Worm (Caenorhabditis elegans) whole organism, L4/young adult: ENCODE measurements around the gene abcf-3.

Experiments
- W03F9.2 ChIP-seq: fragments of 150-350 bp; optimal IDR thresholded peaks from 2 replicates; lab custom pipeline; 2014; ENCODE audit warnings: missing biosample characterization, missing genetic modification characterization
- dao-5 ChIP-seq: sonication (generic microtip); optimal IDR thresholded peaks from 2 replicates; lab custom pipeline; 2016; ENCODE audit warnings: missing genotype, missing genetic modification characterization, moderate library complexity, missing compliant biosample characterization
- him-1 ChIP-seq: sonication (generic microtip); optimal IDR thresholded peaks from 2 replicates; lab custom pipeline; 2016; ENCODE audit warnings: missing genotype, missing genetic modification reagents, missing genetic modification characterization, missing compliant biosample characterization

abcf-3 gene

DNA sequence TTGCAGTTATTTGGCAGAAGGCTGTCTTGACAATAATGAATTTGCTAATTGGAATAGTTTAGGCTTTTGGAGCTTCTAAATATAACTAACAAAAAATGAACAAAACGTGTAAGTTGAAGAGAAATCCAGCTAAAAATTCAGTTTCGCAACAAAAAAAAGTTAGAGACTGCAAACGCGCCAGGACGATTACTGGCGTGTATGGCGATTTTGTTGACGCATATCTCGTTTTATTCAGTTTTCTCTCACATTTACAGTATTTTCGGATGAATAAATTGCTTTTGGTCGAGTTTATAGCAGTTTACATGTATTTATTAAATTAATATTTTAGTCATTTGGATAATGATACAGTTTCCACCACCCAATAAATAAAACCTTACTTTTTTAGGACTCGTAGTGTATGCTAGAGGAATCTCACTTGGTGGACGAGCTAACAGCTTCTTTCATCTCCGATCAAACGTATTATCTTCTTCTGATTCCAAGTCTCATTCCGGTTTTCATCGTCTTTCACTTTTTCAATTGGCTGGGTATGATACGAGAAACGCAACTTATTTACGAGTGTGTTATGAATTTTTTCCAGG is at the start of gene abcf-3, which contains the start of gene F42A10.5:
TSS of gene abcf-3 (plus strand) at position 384 of the 578 bp plus-strand sequence.
TSS of gene F42A10.5 (minus strand) at position 458 of the 578 bp plus-strand sequence.
- TF ChIP-seq W03F9.2 (peak; percentile 90), dao-5 (tag; lab: Kevin White, UChicago) (no peak), him-1 (no peak)

DNA sequence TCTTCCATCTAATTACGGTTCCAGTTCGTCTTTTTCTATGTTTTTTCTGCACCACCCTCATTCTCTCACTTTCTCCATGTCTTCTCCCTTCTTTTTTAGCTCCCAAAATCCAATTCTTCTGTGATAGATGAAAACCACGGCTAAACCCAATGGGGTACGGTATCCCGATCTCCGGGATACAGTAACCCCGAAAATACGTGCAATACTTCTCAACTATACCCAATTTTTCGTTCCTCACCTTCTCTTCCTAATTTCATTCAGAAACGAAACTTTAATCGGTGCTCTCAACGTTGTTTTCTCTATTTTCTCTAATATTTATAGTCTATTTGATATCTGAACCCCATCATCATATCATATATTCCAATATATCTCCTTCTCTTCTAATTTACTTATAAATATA is 49.6 kb upstream of the abcf-3 start:
- no peak for TF ChIP-seq him-1
- TF ChIP-seq W03F9.2, result no peak
- TF ChIP-seq dao-5 (tag; lab: Kevin White, UChicago), result no peak

DNA sequence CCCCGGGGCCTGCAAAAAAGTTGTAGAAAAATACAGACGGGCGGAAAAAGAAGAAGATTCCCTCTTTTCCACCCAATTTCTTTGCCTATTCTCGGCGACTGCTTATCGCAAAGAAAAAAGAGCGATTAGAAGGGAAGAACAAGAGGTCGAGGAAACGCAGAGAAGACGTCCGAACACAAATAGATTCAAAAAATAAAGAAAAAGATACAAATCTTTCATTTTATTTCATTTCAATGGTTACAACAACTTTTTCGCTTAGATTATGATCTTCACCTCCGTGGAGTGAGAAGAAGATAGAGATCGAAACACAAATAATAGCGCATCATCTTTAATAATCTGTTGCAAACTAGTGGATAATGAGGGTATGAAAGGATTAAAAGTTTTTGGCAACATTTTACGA is 41.1 kb upstream of the abcf-3 start:
- no peak for TF ChIP-seq W03F9.2
- TF ChIP-seq him-1, result no peak
- TF ChIP-seq dao-5 (tag; lab: Kevin White, UChicago), result no peak

DNA sequence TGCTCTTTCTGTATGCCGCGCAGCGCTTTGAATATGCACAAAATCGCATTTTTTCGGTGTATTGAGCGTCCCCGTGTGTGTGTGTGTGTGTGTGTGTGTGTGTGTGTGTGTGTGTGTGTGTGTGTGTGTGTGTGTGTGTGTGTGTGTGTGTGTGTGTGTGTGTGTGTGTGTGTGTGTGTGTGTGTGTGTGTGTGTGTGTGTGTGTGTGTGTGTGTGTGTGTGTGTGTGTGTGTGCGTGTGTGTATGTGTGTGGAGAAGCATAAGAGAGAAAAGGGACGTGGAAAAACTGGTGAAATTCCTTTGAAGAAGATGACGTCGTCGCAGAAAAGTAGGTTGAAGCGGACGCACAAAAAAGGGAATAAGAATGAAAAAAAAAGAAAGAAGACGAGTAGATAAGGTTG is 39.8 kb upstream of the abcf-3 start:
- TF ChIP-seq him-1, result peak; percentile 80

DNA sequence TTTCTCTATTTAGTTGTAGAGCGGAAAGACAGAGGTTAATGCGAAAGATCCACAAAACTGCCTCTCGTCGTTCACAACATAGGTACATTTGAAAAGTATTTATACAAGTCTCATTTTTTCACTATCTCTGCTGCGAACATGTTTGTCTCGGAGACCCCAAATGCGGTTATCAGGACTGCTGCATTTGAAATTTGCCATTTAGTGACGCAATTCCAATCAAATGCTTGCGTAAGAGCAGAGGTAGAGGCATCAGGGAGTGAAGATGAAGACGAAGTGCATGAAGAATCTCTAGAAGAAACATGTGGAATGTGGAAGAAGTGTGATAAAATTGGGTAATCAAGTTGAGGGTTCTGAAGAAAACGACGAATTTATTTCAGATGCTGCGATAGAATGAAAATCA is 39.1 kb upstream of the abcf-3 start:
- TF ChIP-seq him-1, result no peak
- no peak for TF ChIP-seq W03F9.2
- TF ChIP-seq dao-5 (tag; lab: Kevin White, UChicago), result no peak

DNA sequence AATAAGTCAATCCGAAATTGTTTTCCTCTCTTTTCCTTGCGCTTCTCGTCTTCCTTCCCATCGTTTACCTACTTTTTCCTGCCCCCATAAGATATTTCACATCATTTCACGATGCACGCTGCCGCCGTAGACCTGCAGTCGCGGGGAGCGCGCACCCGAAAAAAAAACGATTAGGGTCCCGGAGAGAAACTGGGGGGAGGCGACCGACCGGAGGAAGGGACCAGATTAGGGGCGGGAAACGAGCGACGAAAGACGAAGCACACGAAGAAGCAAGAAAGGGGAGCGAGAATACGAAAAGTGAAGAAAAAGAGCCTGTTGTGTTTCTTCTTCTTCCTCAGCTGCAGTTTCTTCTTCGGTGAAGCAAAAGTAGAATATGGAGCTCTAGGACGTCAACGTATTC is 38.0 kb upstream of the abcf-3 start:
- TF ChIP-seq him-1 (peak; percentile 30), W03F9.2 (no peak)

DNA sequence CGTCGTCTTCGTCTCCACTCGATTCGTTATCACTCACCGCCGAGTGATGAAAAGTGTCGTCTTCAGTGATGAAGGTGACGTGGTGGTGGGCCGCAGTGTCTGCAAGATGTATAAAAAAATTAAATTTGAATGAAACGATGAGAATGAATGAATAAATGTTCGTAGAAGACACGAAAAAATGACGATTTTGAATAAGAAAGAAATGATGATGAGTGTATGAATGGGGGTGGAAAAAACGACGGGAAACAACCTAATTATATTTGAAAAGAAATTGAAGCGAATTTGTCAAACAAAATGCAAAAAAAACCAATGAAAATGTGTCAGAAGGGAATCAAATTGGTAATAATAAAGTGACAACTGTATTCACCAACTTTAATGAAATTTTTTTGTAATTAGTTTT is 37.0 kb upstream of the abcf-3 start, which contains the start of gene mvk-1:
TSS of gene mvk-1 (minus strand) at position 101 of the 400 bp plus-strand sequence.
- TF ChIP-seq W03F9.2, result no peak
- no peak for TF ChIP-seq dao-5 (tag; lab: Kevin White, UChicago)
- TF ChIP-seq him-1, result no peak

DNA sequence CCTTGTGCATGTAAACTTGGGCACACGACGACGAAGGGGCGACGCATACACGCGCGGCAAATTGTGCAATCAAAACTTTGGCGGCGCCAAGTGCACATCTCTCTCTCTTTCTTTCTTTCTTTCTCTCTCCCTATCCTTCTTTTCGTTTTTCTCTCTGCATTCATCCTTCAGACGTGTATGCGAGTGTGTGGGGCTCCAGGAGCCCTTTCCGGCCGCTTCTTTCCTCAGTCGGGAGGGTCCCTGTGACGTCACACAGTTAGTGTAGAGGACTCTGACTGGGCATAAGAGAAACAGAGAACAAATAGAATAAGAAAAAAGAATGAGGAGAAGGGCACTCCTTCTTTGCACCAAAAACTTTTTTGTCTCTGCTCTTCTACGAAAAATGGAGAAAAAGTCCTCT is 35.8 kb upstream of the abcf-3 start:
- TF ChIP-seq W03F9.2 (no peak), him-1 (peak; percentile 82), dao-5 (tag; lab: Kevin White, UChicago) (no peak)

DNA sequence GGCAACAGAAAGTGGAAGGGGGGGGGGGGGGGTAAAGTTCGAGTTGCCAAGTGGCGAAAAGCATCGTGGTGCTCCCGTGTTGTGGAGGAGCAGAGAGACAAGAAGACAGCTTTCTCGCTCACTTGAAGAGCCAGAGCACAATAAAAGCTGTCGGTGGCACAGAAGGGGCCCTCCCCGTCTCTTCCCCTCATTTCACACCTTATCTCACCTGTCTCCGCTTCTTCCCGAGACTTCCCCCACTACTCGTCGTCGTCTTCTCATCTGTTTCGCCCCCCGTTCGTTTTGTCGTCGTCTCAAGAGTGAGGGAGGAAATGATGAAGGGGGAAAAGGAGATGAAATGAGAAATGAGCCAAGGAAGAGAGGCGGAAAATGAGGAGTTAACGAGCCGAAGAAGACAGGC is 34.7 kb upstream of the abcf-3 start:
- no peak for TF ChIP-seq W03F9.2
- TF ChIP-seq him-1, result no peak
- TF ChIP-seq dao-5 (tag; lab: Kevin White, UChicago), result no peak

DNA sequence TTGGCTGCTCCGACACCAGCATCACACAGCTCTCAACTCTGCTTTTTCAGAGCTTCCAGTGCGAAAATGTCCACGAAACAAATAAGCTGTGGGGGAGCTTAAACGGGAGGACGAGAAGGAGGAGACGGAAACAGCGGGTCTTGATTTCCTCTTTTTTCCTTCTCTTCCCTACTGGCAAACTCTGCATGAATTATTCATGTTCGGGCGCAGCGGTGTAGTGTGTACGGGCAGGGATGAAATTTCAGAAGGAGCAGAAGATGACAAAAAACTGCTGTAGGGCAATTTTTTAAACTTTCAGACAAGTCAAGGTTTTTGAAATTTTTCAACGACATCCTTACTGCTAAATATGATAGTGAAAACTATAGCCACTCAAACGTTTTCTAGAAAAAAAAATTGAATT is 33.9 kb upstream of the abcf-3 start:
- TF ChIP-seq W03F9.2 (no peak), him-1 (no peak), dao-5 (tag; lab: Kevin White, UChicago) (no peak)

DNA sequence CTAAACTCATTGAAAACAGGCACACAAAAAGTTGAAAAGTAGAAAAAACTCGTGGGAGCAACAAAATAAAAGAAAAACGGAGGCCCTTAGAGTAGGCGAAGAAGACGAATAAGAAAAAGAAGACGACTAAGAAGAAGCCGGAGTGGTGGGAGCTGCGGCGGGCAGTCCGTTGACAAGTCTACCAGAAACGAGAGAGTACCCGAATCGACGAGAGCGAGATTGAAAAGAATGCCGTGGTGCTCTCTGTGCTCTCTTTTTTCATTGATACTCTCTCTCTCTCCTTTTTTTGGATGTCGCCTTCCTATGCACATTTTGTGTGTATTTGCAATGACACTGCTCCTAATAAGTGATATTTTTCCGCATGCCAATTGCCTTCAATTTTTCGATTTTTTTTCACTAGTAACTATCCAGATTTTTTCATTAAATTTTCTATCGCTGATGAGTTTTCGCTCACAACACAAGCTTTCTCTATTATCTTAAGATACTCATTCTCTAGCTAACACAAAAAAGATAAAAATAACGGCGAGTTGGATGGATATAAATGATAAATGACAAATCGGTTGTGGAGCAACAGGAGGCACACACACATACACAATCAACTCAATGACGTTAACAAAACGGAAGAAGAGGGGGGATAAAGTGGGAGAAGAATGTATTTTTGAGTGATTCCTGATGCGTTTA is 33.1 kb upstream of the abcf-3 start:
- TF ChIP-seq dao-5 (tag; lab: Kevin White, UChicago) (no peak), W03F9.2 (peak; percentile 12), him-1 (peak; percentile 65)

DNA sequence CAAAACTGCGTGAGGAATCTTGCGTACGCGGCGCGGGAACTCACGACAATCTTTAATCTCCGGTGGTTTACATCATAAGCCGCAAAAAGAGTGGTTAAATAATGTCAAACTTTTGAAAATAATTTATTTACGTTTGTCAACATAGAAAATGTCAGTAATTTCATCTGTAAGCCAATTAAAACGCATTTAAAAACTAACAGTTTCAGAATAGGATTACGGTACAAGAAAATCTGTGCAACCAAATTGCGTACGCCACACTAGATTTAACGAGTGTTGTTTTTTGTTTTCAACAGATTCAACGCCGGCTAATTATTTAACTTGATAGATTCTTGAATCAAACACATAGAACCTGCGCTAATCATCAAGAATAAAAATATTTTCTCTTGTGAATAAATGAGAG is 32.4 kb upstream of the abcf-3 start:
- TF ChIP-seq dao-5 (tag; lab: Kevin White, UChicago), result no peak
- no peak for TF ChIP-seq him-1
- TF ChIP-seq W03F9.2, result no peak

DNA sequence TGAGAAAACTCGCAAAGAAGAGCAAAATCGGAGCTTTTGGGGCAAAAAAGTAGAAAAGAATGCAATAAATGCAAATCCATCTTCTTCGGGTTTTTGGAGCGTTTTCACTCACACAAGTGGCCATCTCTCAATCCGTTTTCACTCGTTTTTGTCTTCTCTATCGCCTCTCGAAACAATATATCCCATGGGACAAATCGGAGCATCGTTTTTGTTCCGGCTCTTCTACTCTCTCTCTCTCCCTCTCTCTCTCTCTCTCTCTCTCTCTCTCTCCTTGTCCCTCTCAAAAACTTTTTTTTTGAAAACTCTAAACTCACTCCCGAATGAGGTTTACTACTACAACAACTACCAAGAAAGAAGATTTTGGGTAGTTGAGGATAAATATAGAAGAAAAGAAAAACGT is 31.7 kb upstream of the abcf-3 start:
- TF ChIP-seq him-1, result peak; percentile 10
- no peak for TF ChIP-seq W03F9.2
- TF ChIP-seq dao-5 (tag; lab: Kevin White, UChicago), result no peak

DNA sequence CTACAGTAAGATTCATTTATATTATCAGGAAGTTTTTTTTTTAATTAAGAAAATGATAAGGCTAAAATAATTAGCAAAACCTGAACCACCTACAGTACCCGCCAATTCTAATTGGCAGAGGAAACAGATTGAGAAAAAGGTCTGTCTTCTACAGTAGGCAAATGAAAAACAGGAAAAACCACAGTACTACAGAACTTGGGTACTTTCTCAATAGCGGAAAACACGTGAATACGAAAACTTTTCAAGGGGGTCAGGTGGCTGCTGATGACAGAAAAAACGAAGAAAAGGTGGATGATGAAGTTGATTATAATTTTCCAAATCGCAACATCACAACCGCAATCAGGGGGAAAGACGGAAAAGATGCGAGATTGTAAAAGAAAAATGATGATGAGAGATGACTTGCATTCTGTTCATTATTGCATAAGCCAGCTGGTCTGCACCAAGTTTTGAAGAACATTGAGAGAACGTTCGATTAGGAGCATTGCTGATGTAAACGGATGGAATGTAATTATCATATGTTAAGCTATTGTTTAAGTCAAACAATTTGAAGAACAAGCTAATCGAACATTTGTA is 28.7 kb upstream of the abcf-3 start:
- TF ChIP-seq him-1, result no peak
- TF ChIP-seq dao-5 (tag; lab: Kevin White, UChicago), result no peak
- TF ChIP-seq W03F9.2, result no peak

DNA sequence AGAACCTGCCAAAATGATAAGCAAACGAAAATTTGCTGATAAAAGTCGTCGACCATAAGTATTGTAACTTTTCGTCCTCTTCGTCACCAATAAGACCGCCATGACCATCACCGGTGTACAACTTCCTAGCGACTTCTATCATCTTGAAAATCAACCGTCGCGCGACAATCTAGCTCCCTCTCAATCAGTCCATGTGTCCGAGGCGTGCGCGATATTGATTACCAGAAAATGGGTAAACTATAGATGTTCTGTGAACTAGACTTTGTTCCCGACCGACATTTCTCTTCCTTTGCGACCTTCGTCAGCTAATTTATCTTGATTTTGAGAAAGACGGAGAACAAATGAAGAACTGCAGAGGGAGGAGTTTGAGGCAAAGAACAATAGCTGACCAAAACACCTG is 27.9 kb upstream of the abcf-3 start:
- TF ChIP-seq W03F9.2 (no peak), him-1 (no peak), dao-5 (tag; lab: Kevin White, UChicago) (no peak)
